Fruit fly (Drosophila melanogaster): Measurements from ENCODE around the gene Mettl3.

The Mettl3 gene

DNA sequence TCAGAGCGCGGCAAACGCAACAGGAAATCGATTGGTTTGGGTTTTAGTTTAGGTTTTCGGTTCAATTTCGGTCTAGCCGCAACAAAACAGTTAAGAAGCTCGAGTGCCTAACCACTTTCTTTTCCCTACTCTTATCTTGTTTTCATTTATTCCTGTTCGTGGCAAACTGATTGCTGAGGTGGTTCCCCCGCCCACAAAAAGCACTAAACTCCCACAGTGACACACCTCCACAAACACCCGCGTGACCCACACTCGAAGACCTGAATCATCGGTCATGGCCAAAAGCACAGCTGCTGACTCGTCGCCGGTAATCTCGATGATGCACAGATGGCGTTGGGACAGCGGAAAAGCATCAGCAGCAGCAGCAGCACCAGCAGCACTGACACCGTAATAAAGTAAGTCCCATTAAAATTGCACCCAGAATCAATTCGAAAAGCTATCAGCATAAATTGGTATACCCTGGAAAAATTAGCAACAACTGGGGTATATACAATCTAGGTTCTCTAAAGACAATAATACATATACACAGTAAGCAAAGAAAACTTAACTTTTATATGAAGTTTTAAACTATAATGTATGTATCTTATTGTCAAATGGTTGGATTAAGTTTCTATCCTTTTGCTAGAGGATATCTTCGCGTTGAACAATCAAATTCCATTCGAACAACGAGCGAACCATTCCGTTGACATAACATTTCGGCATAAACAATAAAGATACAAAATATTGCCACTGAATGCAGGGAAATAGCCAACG, 6.1 kb upstream of the Mettl3 start (continued):
- TF ChIP-seq CG7963 (GFP tag; IDR thresholded peaks at IDR 0.05; ENCODE audit: partially characterized antibody) (no peak), CG30403 (GFP tag; optimal IDR thresholded peaks at IDR 0.05) (peak; percentile 27), tx (GFP tag; optimal IDR thresholded peaks at IDR 0.05) (peak; percentile 6), CG7928 (GFP tag; optimal IDR thresholded peaks at IDR 0.05) (no peak), h (optimal IDR thresholded peaks at IDR 0.05) (no peak), CrebB (tag; optimal IDR thresholded peaks at IDR 0.05) (no peak), CG12236 (GFP tag; optimal IDR thresholded peaks at IDR 0.05) (no peak), CG16815 (GFP tag; optimal IDR thresholded peaks at IDR 0.05) (no peak), sob (GFP tag; IDR thresholded peaks at IDR 0.05) (no peak), CG13624 (GFP tag; optimal IDR thresholded peaks at IDR 0.05) (peak; percentile 21), slbo (GFP tag; IDR thresholded peaks at IDR 0.05) (0 out of 2 replicates have a peak, but pooled peaks have one; percentile 24), CG15601 (tag; optimal IDR thresholded peaks at IDR 0.05) (no peak), gcm (GFP tag; optimal IDR thresholded peaks at IDR 0.05) (no peak), CG6272 (GFP tag; IDR thresholded peaks at IDR 0.05) (no peak), Xrp1 (GFP tag; IDR thresholded peaks at IDR 0.05) (peak; percentile 55; the same call in 1 of the 2 replicates), Opbp (GFP tag; IDR thresholded peaks at IDR 0.05; ENCODE audit: partially characterized antibody) (no peak), CG11695 (GFP tag; IDR thresholded peaks at IDR 0.05) (peak; percentile 37; the same call in 1 of the 3 replicates), Nf-YA (GFP tag; IDR thresholded peaks at IDR 0.05) (no peak), CG17568 (GFP tag; optimal IDR thresholded peaks at IDR 0.05) (no peak), CG2202 (tag; optimal IDR thresholded peaks at IDR 0.05) (no peak), CG2678 (tag; optimal IDR thresholded peaks at IDR 0.05) (peak; percentile 62), aop (GFP tag; IDR thresholded peaks at IDR 0.05) (no peak), CG1233 (GFP tag; optimal IDR thresholded peaks at IDR 0.05) (peak; percentile 4), zfh1 (GFP tag; IDR thresholded peaks at IDR 0.05) (no peak), CG11696 (GFP tag; IDR thresholded peaks at IDR 0.05) (0 out of 2 replicates have a peak, but pooled peaks have one; percentile 15), bsh (GFP tag; optimal IDR thresholded peaks at IDR 0.05) (peak in 1 of 2 experiments; percentile 65), knrl (GFP tag; IDR thresholded peaks at IDR 0.05; ENCODE audit: partially characterized antibody) (no peak), kni (GFP tag; optimal IDR thresholded peaks at IDR 0.05) (no peak), CG7745 (tag; optimal IDR thresholded peaks at IDR 0.05) (no peak), CG13123 (GFP tag; optimal IDR thresholded peaks at IDR 0.05) (no peak), CG12391 (tag; optimal IDR thresholded peaks at IDR 0.05) (peak; percentile 58), CG17359 (tag; optimal IDR thresholded peaks at IDR 0.05) (peak; percentile 27), CG17612 (GFP tag; IDR thresholded peaks at IDR 0.05) (no peak), tin (GFP tag; optimal IDR thresholded peaks at IDR 0.05) (no peak), rib (GFP tag; IDR thresholded peaks at IDR 0.05) (no peak), CG32772 (GFP tag; IDR thresholded peaks at IDR 0.05) (peak; percentile 38; the same call in 1 of the 2 replicates), z (GFP tag; IDR thresholded peaks at IDR 0.05) (no peak), dimm (GFP tag; IDR thresholded peaks at IDR 0.05) (no peak), seq (GFP tag; IDR thresholded peaks at IDR 0.05) (no peak), Hmx (GFP tag; optimal IDR thresholded peaks at IDR 0.05) (no peak), slou (GFP tag; optimal IDR thresholded peaks at IDR 0.05) (no peak), mam (GFP tag; optimal IDR thresholded peaks at IDR 0.05) (peak; percentile 11), sr (GFP tag; IDR thresholded peaks at IDR 0.05) (peak; percentile 67; the same call in 2 of the 3 replicates), D19B (GFP tag; optimal IDR thresholded peaks at IDR 0.05) (peak; percentile 55), en (GFP tag; optimal IDR thresholded peaks at IDR 0.05) (no peak), CG12769 (tag; optimal IDR thresholded peaks at IDR 0.05) (peak; percentile 36), dati (GFP tag; IDR thresholded peaks at IDR 0.05) (no peak), CG43689 (GFP tag; IDR thresholded peaks at IDR 0.05) (no peak), CG4282 (GFP tag; optimal IDR thresholded peaks at IDR 0.05) (no peak), CG7839 (tag; optimal IDR thresholded peaks at IDR 0.05) (peak; percentile 69)

All from whole organism, embryonic.